Fruit fly (Drosophila melanogaster): ENCODE measurements around the gene bero.

DNA sequence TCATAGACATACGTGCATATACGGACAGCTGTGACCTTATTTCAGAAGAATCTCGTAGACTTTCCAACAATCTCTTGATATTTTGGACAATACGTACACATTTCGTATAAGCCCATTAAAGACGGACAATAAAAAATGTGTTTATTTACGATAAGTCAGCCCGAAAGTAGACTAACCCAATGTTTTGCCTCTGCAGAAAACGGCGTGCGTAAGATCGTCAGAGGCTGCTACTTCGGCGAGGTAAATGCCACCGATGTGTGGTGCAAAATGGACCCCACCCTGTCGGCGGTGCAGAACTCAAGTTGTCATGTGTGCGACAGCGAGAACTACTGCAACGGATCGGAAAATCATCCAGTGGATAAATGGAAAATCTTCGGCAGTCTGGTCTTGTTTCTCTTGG, 10.4 kb downstream of the bero start:
- TF ChIP-seq psq (optimal IDR thresholded peaks at IDR 0.05) (no peak), Sin3A (optimal IDR thresholded peaks at IDR 0.05) (no peak), insv (optimal IDR thresholded peaks at IDR 0.05) (no peak), Myc (optimal IDR thresholded peaks at IDR 0.05) (no peak), ttk (optimal IDR thresholded peaks at IDR 0.05) (no peak), h (optimal IDR thresholded peaks at IDR 0.05) (no peak)

Measured in Kc167 (cell line).